Worm (Caenorhabditis elegans) whole organism, late embryonic: ENCODE measurements around the gene srg-40.

Source experiments
- C38D4.7 ChIP-seq: fragments of 200-800 bp; sonication (Bioruptor generic); optimal IDR thresholded peaks from 2 replicates; lab custom pipeline; 2018; ENCODE audit warnings: mild to moderate bottlenecking, missing genetic modification characterization, moderate library complexity, missing compliant biosample characterization
- K09A11.1 ChIP-seq: sonication (generic microtip); optimal IDR thresholded peaks from 2 replicates; lab custom pipeline; 2017; ENCODE audit warnings: antibody characterized with exemption, mild to moderate bottlenecking, missing genetic modification characterization, missing compliant biosample characterization; ENCODE audit not compliant: insufficient read depth
- T23F11.4 ChIP-seq: fragments of 200-800 bp; sonication (Bioruptor generic); optimal IDR thresholded peaks from 2 replicates; lab custom pipeline; 2018; ENCODE audit warnings: mild to moderate bottlenecking, missing genetic modification characterization, missing compliant biosample characterization
- Y22D7AL.16 ChIP-seq: sonication (generic microtip); optimal IDR thresholded peaks from 2 replicates; lab custom pipeline; 2016; ENCODE audit warnings: missing genetic modification characterization, missing compliant biosample characterization
- ama-1 ChIP-seq: fragments of 150-350 bp; optimal IDR thresholded peaks from 2 replicates; lab custom pipeline; 2014
- ceh-31 ChIP-seq: sonication (generic microtip); optimal IDR thresholded peaks from 2 replicates; lab custom pipeline; 2016; ENCODE audit warnings: missing genetic modification characterization, missing compliant biosample characterization
- ceh-45 ChIP-seq: fragments of 200-800 bp; sonication (Bioruptor generic); IDR thresholded peaks from 2 replicates; pipeline ENCODE4 v1.3.6; 2022; ENCODE audit warnings: missing genetic modification reagents, missing genetic modification characterization, missing compliant biosample characterization
- ceh-6 ChIP-seq: fragments of 200-800 bp; sonication (Bioruptor generic); optimal IDR thresholded peaks from 2 replicates; lab custom pipeline; 2018; ENCODE audit warnings: mild to moderate bottlenecking, missing genetic modification characterization, missing compliant biosample characterization
- ceh-9 ChIP-seq: sonication (generic microtip); optimal IDR thresholded peaks from 2 replicates; lab custom pipeline; 2016; ENCODE audit warnings: mild to moderate bottlenecking, missing genetic modification characterization, inconsistent platforms, missing compliant biosample characterization
- che-1 ChIP-seq: sonication (generic microtip); optimal IDR thresholded peaks from 2 replicates; lab custom pipeline; 2016; ENCODE audit warnings: mild to moderate bottlenecking, missing genetic modification characterization, missing compliant biosample characterization
- dmd-4 ChIP-seq: sonication (generic microtip); optimal IDR thresholded peaks from 2 replicates; lab custom pipeline; 2016; ENCODE audit warnings: borderline replicate concordance, missing genetic modification characterization, missing compliant biosample characterization
- dve-1 ChIP-seq: sonication (generic microtip); optimal IDR thresholded peaks from 2 replicates; lab custom pipeline; 2017; ENCODE audit warnings: antibody characterized with exemption, mild to moderate bottlenecking, missing genetic modification characterization, missing compliant biosample characterization
- elt-2 ChIP-seq: sonication (generic microtip); optimal IDR thresholded peaks from 2 replicates; lab custom pipeline; 2016; ENCODE audit warnings: missing genetic modification reagents, missing genetic modification characterization, missing compliant biosample characterization
- fkh-10 ChIP-seq: fragments of 150-350 bp; optimal IDR thresholded peaks from 2 replicates; lab custom pipeline; 2014; ENCODE audit warnings: missing biosample characterization, missing genetic modification reagents, missing genetic modification characterization
- fkh-6 ChIP-seq: sonication (generic microtip); optimal IDR thresholded peaks from 2 replicates; lab custom pipeline; 2016; ENCODE audit warnings: missing genetic modification characterization, missing compliant biosample characterization
- gmeb-2 ChIP-seq: sonication (generic microtip); optimal IDR thresholded peaks from 2 replicates; lab custom pipeline; 2016; ENCODE audit warnings: missing genetic modification characterization, inconsistent platforms, missing compliant biosample characterization
- hlh-15 ChIP-seq: sonication (generic microtip); optimal IDR thresholded peaks from 2 replicates; lab custom pipeline; 2016; ENCODE audit warnings: missing genetic modification characterization, missing compliant biosample characterization
- lim-6 ChIP-seq: sonication (generic microtip); optimal IDR thresholded peaks from 2 replicates; lab custom pipeline; 2016; ENCODE audit warnings: missing genetic modification characterization, missing compliant biosample characterization
- madf-2 ChIP-seq: sonication (generic microtip); optimal IDR thresholded peaks from 2 replicates; lab custom pipeline; 2017; ENCODE audit warnings: missing genetic modification characterization, missing compliant biosample characterization
- nhr-11 ChIP-seq: fragments of 150-350 bp; optimal IDR thresholded peaks from 2 replicates; lab custom pipeline; 2014; ENCODE audit warnings: missing biosample characterization, missing genetic modification characterization
- npax-4 ChIP-seq: sonication (generic microtip); optimal IDR thresholded peaks from 2 replicates; lab custom pipeline; 2016; ENCODE audit warnings: missing genetic modification characterization, missing compliant biosample characterization
- pag-3 ChIP-seq: sonication (generic microtip); optimal IDR thresholded peaks from 2 replicates; lab custom pipeline; 2016; ENCODE audit warnings: missing compliant biosample characterization, missing genetic modification characterization, borderline replicate concordance
- pha-4 ChIP-seq: fragments of 150-350 bp; optimal IDR thresholded peaks from 2 replicates; lab custom pipeline; 2018; ENCODE audit warnings: missing biosample characterization, missing genetic modification reagents, missing genetic modification characterization
- pqm-1 ChIP-seq: sonication (generic microtip); optimal IDR thresholded peaks from 2 replicates; lab custom pipeline; 2016; ENCODE audit warnings: missing genetic modification characterization, missing compliant biosample characterization
- pros-1 ChIP-seq: fragments of 150-350 bp; optimal IDR thresholded peaks from 2 replicates; lab custom pipeline; 2014; ENCODE audit warnings: missing biosample characterization, missing genetic modification reagents, missing genetic modification characterization
- ref-2 ChIP-seq: sonication (generic microtip); optimal IDR thresholded peaks from 2 replicates; lab custom pipeline; 2016; ENCODE audit warnings: missing genetic modification characterization, missing compliant biosample characterization
- sox-4 ChIP-seq: sonication (generic microtip); optimal IDR thresholded peaks from 2 replicates; lab custom pipeline; 2017; ENCODE audit warnings: mild to moderate bottlenecking, missing genetic modification characterization, inconsistent platforms, missing compliant biosample characterization
- syd-9 ChIP-seq: sonication (generic microtip); optimal IDR thresholded peaks from 2 replicates; lab custom pipeline; 2016; ENCODE audit warnings: mild to moderate bottlenecking, missing genetic modification characterization, moderate library complexity, missing compliant biosample characterization
- tbx-2 ChIP-seq: sonication (generic microtip); optimal IDR thresholded peaks from 2 replicates; lab custom pipeline; 2016; ENCODE audit warnings: missing genetic modification characterization, missing compliant biosample characterization
- ttx-3 ChIP-seq: sonication (generic microtip); optimal IDR thresholded peaks from 2 replicates; lab custom pipeline; 2016; ENCODE audit warnings: missing genetic modification reagents, missing genetic modification characterization, missing compliant biosample characterization
- unc-3 ChIP-seq, 2 experiments: fragments of 200-800 bp in 1 of 2; sonication (Bioruptor generic) in 1 of 2; sonication (generic microtip) in 1 of 2; conservative IDR thresholded peaks in 1 of 2; optimal IDR thresholded peaks in 1 of 2; 2 replicates each; pipeline versions ENCODE4 v1.3.6 to Lab custom; 2016 to 2022; ENCODE audit warnings: missing compliant biosample characterization in 2 of 2, missing genetic modification characterization in 2 of 2, missing genetic modification reagents in 1 of 2
- unc-55 ChIP-seq: sonication (generic microtip); optimal IDR thresholded peaks from 2 replicates; lab custom pipeline; 2017; ENCODE audit warnings: missing biosample characterization, missing genetic modification reagents, missing genetic modification characterization
- unc-86 ChIP-seq: sonication (generic microtip); optimal IDR thresholded peaks from 2 replicates; lab custom pipeline; 2016; ENCODE audit warnings: missing genetic modification characterization, missing compliant biosample characterization
- zip-5 ChIP-seq: sonication (generic microtip); optimal IDR thresholded peaks from 2 replicates; lab custom pipeline; 2016; ENCODE audit warnings: missing genetic modification characterization, missing compliant biosample characterization

The srg-40 gene

ce11 chrV:11201826-11202565, 37.6 kb upstream of the srg-40 start, which contains the start of gene K10D6.4:
Gene K10D6.4 (plus strand): TSS chrV:11201925.
- TF ChIP-seq ceh-9 (no peak), elt-2 (peak; percentile 49)
- TF ChIP-seq, all 69 proteins: peak for 1

- TF ChIP-seq fkh-10 (GFP tag; lab: Kevin White, UChicago) (no peak), ama-1 (lab: Kevin White, UChicago) (no peak), Y22D7AL.16 (tag; lab: Kevin White, UChicago) (no peak), syd-9 (tag; lab: Kevin White, UChicago) (no peak), ttx-3 (tag; lab: Kevin White, UChicago) (no peak), ref-2 (tag; lab: Kevin White, UChicago) (no peak), lim-6 (tag; lab: Kevin White, UChicago) (no peak)
- TF ChIP-seq, all 69 proteins: peak for 0
Measured at ce11 chrV:11200316-11200715, 35.9 kb upstream of the srg-40 start, which contains the start of gene K10D6.3. Gene K10D6.3 (plus strand): TSS chrV:11200616.

- TF ChIP-seq syd-9 (tag; lab: Kevin White, UChicago) (no peak), pros-1 (tag; lab: Kevin White, UChicago) (no peak), fkh-10 (GFP tag; lab: Kevin White, UChicago) (no peak), fkh-6 (tag; lab: Kevin White, UChicago) (no peak), npax-4 (tag; lab: Kevin White, UChicago) (no peak), ref-2 (tag; lab: Kevin White, UChicago) (no peak), C38D4.7 (no peak), unc-55 (GFP tag; lab: Kevin White, UChicago) (no peak), ceh-6 (GFP tag; lab: Kevin White, UChicago) (no peak), sox-4 (tag; lab: Kevin White, UChicago) (no peak), nhr-11 (tag; lab: Kevin White, UChicago) (no peak), ceh-45 (GFP tag; lab: Robert Waterston, UW) (no peak), ama-1 (lab: Kevin White, UChicago) (no peak), madf-2 (tag; lab: Kevin White, UChicago) (no peak), pag-3 (tag; lab: Kevin White, UChicago) (no peak)
Measured at ce11 chrV:11199497-11199896, 35.1 kb upstream of the srg-40 start.

- TF ChIP-seq gmeb-2 (tag; lab: Kevin White, UChicago) = no peak
- no peak for TF ChIP-seq hlh-15 (tag; lab: Kevin White, UChicago)
- TF ChIP-seq unc-86 (tag; lab: Kevin White, UChicago) = no peak
- no peak for TF ChIP-seq sox-4 (tag; lab: Kevin White, UChicago)
- TF ChIP-seq dve-1 (tag; lab: Kevin White, UChicago) = no peak
- no peak for TF ChIP-seq ttx-3 (tag; lab: Kevin White, UChicago)
- TF ChIP-seq pha-4 (tag; lab: Kevin White, UChicago) = no peak
- no peak for TF ChIP-seq unc-3 (GFP tag; conservative IDR thresholded peaks at IDR 0.05; lab: Robert Waterston, UW)
- no peak for TF ChIP-seq unc-3 (tag; optimal IDR thresholded peaks at IDR 0.05; lab: Kevin White, UChicago)
Measured at ce11 chrV:11198094-11198493, 33.7 kb upstream of the srg-40 start.

- TF ChIP-seq pha-4 (tag; lab: Kevin White, UChicago) = no peak
- peak; percentile 32 for TF ChIP-seq ceh-31
Measured at ce11 chrV:11196631-11197258, 32.4 kb upstream of the srg-40 start.

ce11 chrV:11196109-11196508, 31.7 kb upstream of the srg-40 start, which contains the start of gene clc-6:
Gene clc-6 (minus strand): TSS chrV:11196209.
- no peak for TF ChIP-seq pqm-1 (tag; lab: Kevin White, UChicago)
- TF ChIP-seq zip-5 (tag; lab: Kevin White, UChicago) = no peak
- no peak for TF ChIP-seq fkh-6 (tag; lab: Kevin White, UChicago)
- TF ChIP-seq ceh-31 = no peak
- TF ChIP-seq unc-3 (GFP tag; conservative IDR thresholded peaks at IDR 0.05; lab: Robert Waterston, UW) = no peak
- no peak for TF ChIP-seq unc-3 (tag; optimal IDR thresholded peaks at IDR 0.05; lab: Kevin White, UChicago)
- TF ChIP-seq pros-1 (tag; lab: Kevin White, UChicago) = no peak
- no peak for TF ChIP-seq ref-2 (tag; lab: Kevin White, UChicago)
- TF ChIP-seq dmd-4 (tag; lab: Kevin White, UChicago) = no peak
- TF ChIP-seq K09A11.1 (tag; lab: Kevin White, UChicago) = no peak
- TF ChIP-seq tbx-2 (tag; lab: Kevin White, UChicago) = no peak
- TF ChIP-seq T23F11.4 (GFP tag; lab: Kevin White, UChicago) = no peak
- no peak for TF ChIP-seq che-1 (tag; lab: Kevin White, UChicago)
- TF ChIP-seq gmeb-2 (tag; lab: Kevin White, UChicago) = no peak
